Worm (Caenorhabditis elegans) whole organism, midembryonic: ENCODE data around the gene him-6.

Experiments
- T22C8.4 ChIP-seq: fragments of 200-800 bp; sonication (Bioruptor generic); IDR thresholded peaks from 2 replicates; pipeline ENCODE4 v1.3.6; 2022; ENCODE audit warnings: missing genetic modification characterization, missing compliant biosample characterization
- cog-1 ChIP-seq: sonication (generic microtip); optimal IDR thresholded peaks from 2 replicates; lab custom pipeline; 2016; ENCODE audit warnings: missing genetic modification characterization, missing compliant biosample characterization
- flt-1 ChIP-seq: fragments of 200-800 bp; sonication (Bioruptor generic); IDR thresholded peaks from 2 replicates; pipeline ENCODE4 v1.3.6; 2022; ENCODE audit warnings: missing genetic modification characterization, missing compliant biosample characterization
- klf-2 ChIP-seq: fragments of 200-800 bp; sonication (Bioruptor generic); conservative IDR thresholded peaks from 2 replicates; pipeline ENCODE4 v1.3.6; 2022; ENCODE audit warnings: missing genetic modification reagents, missing genetic modification characterization, missing compliant biosample characterization
- med-1 ChIP-seq: sonication (generic microtip); optimal IDR thresholded peaks from 2 replicates; lab custom pipeline; 2017; ENCODE audit warnings: missing genetic modification characterization, mild to moderate bottlenecking, missing compliant biosample characterization, antibody characterized with exemption, missing genetic modification reagents; ENCODE audit not compliant: insufficient read depth
- ref-1 ChIP-seq: fragments of 200-800 bp; sonication (Bioruptor generic); conservative IDR thresholded peaks from 2 replicates; pipeline ENCODE4 v1.3.6; 2022; ENCODE audit warnings: missing genetic modification reagents, missing genetic modification characterization, missing compliant biosample characterization
- tab-1 ChIP-seq: fragments of 200-800 bp; sonication (Bioruptor generic); IDR thresholded peaks from 2 replicates; pipeline ENCODE4 v1.3.6; 2022; ENCODE audit warnings: missing genetic modification characterization, missing compliant biosample characterization
- ztf-23 ChIP-seq: fragments of 200-800 bp; sonication (Bioruptor generic); IDR thresholded peaks from 2 replicates; pipeline ENCODE4 v1.3.6; 2022; ENCODE audit warnings: missing genetic modification reagents, missing genetic modification characterization, missing compliant biosample characterization
- ztf-29 ChIP-seq: fragments of 200-800 bp; sonication (Bioruptor generic); IDR thresholded peaks from 2 replicates; pipeline ENCODE4 v1.3.6; 2022; ENCODE audit warnings: missing genetic modification reagents, missing genetic modification characterization, missing compliant biosample characterization

him-6 gene

ce11 chrIV:12490491-12490890 is at the start of gene him-6:
TSS of gene him-6 (plus strand) at chrIV:12490791.
- TF ChIP-seq ztf-23 (GFP tag; lab: Robert Waterston, UW) (no peak), med-1 (GFP tag; lab: Kevin White, UChicago) (no peak), ztf-29 (GFP tag; lab: Robert Waterston, UW) (no peak), tab-1 (GFP tag; lab: Robert Waterston, UW) (no peak), cog-1 (tag; lab: Kevin White, UChicago) (no peak), klf-2 (GFP tag; lab: Robert Waterston, UW) (no peak), flt-1 (GFP tag; lab: Robert Waterston, UW) (no peak), T22C8.4 (GFP tag; lab: Robert Waterston, UW) (no peak), ref-1 (GFP tag; lab: Robert Waterston, UW) (no peak)

ce11 chrIV:12441715-12442114 is 48.9 kb upstream of the him-6 start, which contains the start of gene C25G4.17:
TSS of gene C25G4.17 (plus strand) at chrIV:12442015.
- TF ChIP-seq ref-1 (GFP tag; lab: Robert Waterston, UW) (no peak), klf-2 (GFP tag; lab: Robert Waterston, UW) (no peak), ztf-23 (GFP tag; lab: Robert Waterston, UW) (no peak), flt-1 (GFP tag; lab: Robert Waterston, UW) (no peak), tab-1 (GFP tag; lab: Robert Waterston, UW) (no peak), T22C8.4 (GFP tag; lab: Robert Waterston, UW) (no peak), cog-1 (tag; lab: Kevin White, UChicago) (no peak), ztf-29 (GFP tag; lab: Robert Waterston, UW) (no peak), med-1 (GFP tag; lab: Kevin White, UChicago) (no peak)

- TF ChIP-seq klf-2 (GFP tag; lab: Robert Waterston, UW), result no peak
- TF ChIP-seq med-1 (GFP tag; lab: Kevin White, UChicago), result no peak
- no peak for TF ChIP-seq cog-1 (tag; lab: Kevin White, UChicago)
- no peak for TF ChIP-seq ztf-29 (GFP tag; lab: Robert Waterston, UW)
- no peak for TF ChIP-seq ref-1 (GFP tag; lab: Robert Waterston, UW)
- TF ChIP-seq flt-1 (GFP tag; lab: Robert Waterston, UW), result no peak
- no peak for TF ChIP-seq T22C8.4 (GFP tag; lab: Robert Waterston, UW)
- no peak for TF ChIP-seq ztf-23 (GFP tag; lab: Robert Waterston, UW)
- TF ChIP-seq tab-1 (GFP tag; lab: Robert Waterston, UW), result no peak
These were observed 46.7 kb upstream of the him-6 start, which contains the start of gene C25G4.2 for ce11 chrIV:12443936-12444335. TSS of gene C25G4.2 (minus strand) at chrIV:12444035.

ce11 chrIV:12445463-12445934 is 45.1 kb upstream of the him-6 start, which contains the start of gene C25G4.3:
TSS of gene C25G4.3 (minus strand) at chrIV:12445884.
- TF ChIP-seq med-1 (GFP tag; lab: Kevin White, UChicago) (no peak), ref-1 (GFP tag; lab: Robert Waterston, UW) (no peak), ztf-23 (GFP tag; lab: Robert Waterston, UW) (no peak), cog-1 (tag; lab: Kevin White, UChicago) (no peak), flt-1 (GFP tag; lab: Robert Waterston, UW) (no peak), klf-2 (GFP tag; lab: Robert Waterston, UW) (no peak), T22C8.4 (GFP tag; lab: Robert Waterston, UW) (no peak), ztf-29 (GFP tag; lab: Robert Waterston, UW) (no peak), tab-1 (GFP tag; lab: Robert Waterston, UW) (no peak)

ce11 chrIV:12451225-12451831 is 39.3 kb upstream of the him-6 start, which contains the start of gene dpy-26:
TSS of gene dpy-26 (minus strand) at chrIV:12451335.
- TF ChIP-seq flt-1 (GFP tag; lab: Robert Waterston, UW) (no peak), tab-1 (GFP tag; lab: Robert Waterston, UW) (no peak), klf-2 (GFP tag; lab: Robert Waterston, UW) (no peak), med-1 (GFP tag; lab: Kevin White, UChicago) (no peak), T22C8.4 (GFP tag; lab: Robert Waterston, UW) (no peak)

- no peak for TF ChIP-seq klf-2 (GFP tag; lab: Robert Waterston, UW)
These were observed 36.5 kb upstream of the him-6 start, which contains the start of gene spe-44 for ce11 chrIV:12454115-12454514. TSS of gene spe-44 (minus strand) at chrIV:12454215.

ce11 chrIV:12454750-12455149 is 35.8 kb upstream of the him-6 start, which contains the start of gene smz-1:
TSS of gene smz-1 (plus strand) at chrIV:12455050.
- no peak for TF ChIP-seq T22C8.4 (GFP tag; lab: Robert Waterston, UW)
- no peak for TF ChIP-seq med-1 (GFP tag; lab: Kevin White, UChicago)
- TF ChIP-seq tab-1 (GFP tag; lab: Robert Waterston, UW), result no peak
- TF ChIP-seq klf-2 (GFP tag; lab: Robert Waterston, UW), result no peak
- no peak for TF ChIP-seq cog-1 (tag; lab: Kevin White, UChicago)
- no peak for TF ChIP-seq ref-1 (GFP tag; lab: Robert Waterston, UW)

ce11 chrIV:12456613-12457012 is 34.0 kb upstream of the him-6 start, which contains the start of gene C25G4.7:
TSS of gene C25G4.7 (plus strand) at chrIV:12456913.
- no peak for TF ChIP-seq ztf-23 (GFP tag; lab: Robert Waterston, UW)
- no peak for TF ChIP-seq cog-1 (tag; lab: Kevin White, UChicago)
- no peak for TF ChIP-seq ztf-29 (GFP tag; lab: Robert Waterston, UW)
- TF ChIP-seq T22C8.4 (GFP tag; lab: Robert Waterston, UW), result no peak
- no peak for TF ChIP-seq med-1 (GFP tag; lab: Kevin White, UChicago)

- TF ChIP-seq cog-1 (tag; lab: Kevin White, UChicago) (no peak), tab-1 (GFP tag; lab: Robert Waterston, UW) (no peak), ztf-23 (GFP tag; lab: Robert Waterston, UW) (no peak), med-1 (GFP tag; lab: Kevin White, UChicago) (no peak), flt-1 (GFP tag; lab: Robert Waterston, UW) (no peak), T22C8.4 (GFP tag; lab: Robert Waterston, UW) (no peak), klf-2 (GFP tag; lab: Robert Waterston, UW) (no peak), ref-1 (GFP tag; lab: Robert Waterston, UW) (no peak), ztf-29 (GFP tag; lab: Robert Waterston, UW) (no peak)
These were observed 27.2 kb upstream of the him-6 start, which contains the start of gene C25G4.8 for ce11 chrIV:12463370-12463769. TSS of gene C25G4.8 (minus strand) at chrIV:12463470.
